Fruit fly (Drosophila melanogaster): ENCODE measurements around the gene Npc1a.

Gene Npc1a

dm6 chr2L:10238726-10239652 is 18.0 kb upstream of the Npc1a start, which contains the start of gene me31B:
TSS of gene me31B (plus strand) at chr2L:10239341.
- TF ChIP-seq Sry-δ (GFP tag; optimal IDR thresholded peaks at IDR 0.05) (peak; percentile 1), caup (GFP tag; optimal IDR thresholded peaks at IDR 0.05; ENCODE audit: severe bottlenecking) (no peak), C15 (GFP tag; IDR thresholded peaks at IDR 0.05) (no peak), otp (GFP tag; IDR thresholded peaks at IDR 0.05) (no peak), Hey (tag; optimal IDR thresholded peaks at IDR 0.05) (no peak), CG4424 (GFP tag; optimal IDR thresholded peaks at IDR 0.05) (no peak), gsb (GFP tag; IDR thresholded peaks at IDR 0.05) (no peak), Dref (GFP tag; IDR thresholded peaks at IDR 0.05) (no peak), CG11696 (GFP tag; IDR thresholded peaks at IDR 0.05) (no peak), YL-1 (GFP tag; optimal IDR thresholded peaks at IDR 0.05) (peak; percentile 12), HmgD (GFP tag; optimal IDR thresholded peaks at IDR 0.05) (no peak), ase (GFP tag; IDR thresholded peaks at IDR 0.05) (no peak), Pdp1 (GFP tag; optimal IDR thresholded peaks at IDR 0.05) (peak in 1 of 2 experiments; percentile 15), CG4617 (GFP tag; optimal IDR thresholded peaks at IDR 0.05; ENCODE audit: borderline replicate concordance) (peak; percentile 73), CG31365 (tag; optimal IDR thresholded peaks at IDR 0.05) (no peak), Deaf1 (tag; optimal IDR thresholded peaks at IDR 0.05) (no peak), lola (GFP tag; optimal IDR thresholded peaks at IDR 0.05) (peak in 1 of 3 experiments; percentile 26), Rx (GFP tag; IDR thresholded peaks at IDR 0.05) (no peak), h (optimal IDR thresholded peaks at IDR 0.05) (no peak), CG17568 (GFP tag; optimal IDR thresholded peaks at IDR 0.05) (no peak), B-H2 (GFP tag; optimal IDR thresholded peaks at IDR 0.05) (no peak), Side (GFP tag; optimal IDR thresholded peaks at IDR 0.05) (no peak), Trl (optimal IDR thresholded peaks at IDR 0.05) (no peak), Trl (GFP tag; optimal IDR thresholded peaks at IDR 0.05) (no peak), sd (tag; optimal IDR thresholded peaks at IDR 0.05) (peak; percentile 15), CG18599 (GFP tag; optimal IDR thresholded peaks at IDR 0.05) (no peak), btn (GFP tag; optimal IDR thresholded peaks at IDR 0.05) (no peak), CG14014 (GFP tag; IDR thresholded peaks at IDR 0.05) (no peak), CG2120 (GFP tag; optimal IDR thresholded peaks at IDR 0.05) (no peak), CG1603 (tag; optimal IDR thresholded peaks at IDR 0.05) (peak; percentile 99), MESR4 (GFP tag; optimal IDR thresholded peaks at IDR 0.05) (peak; percentile 74), cad (GFP tag; optimal IDR thresholded peaks at IDR 0.05) (no peak), CG2678 (tag; optimal IDR thresholded peaks at IDR 0.05) (no peak), Kr (GFP tag; optimal IDR thresholded peaks at IDR 0.05) (no peak), emc (GFP tag; optimal IDR thresholded peaks at IDR 0.05) (no peak), MTF-1 (GFP tag; optimal IDR thresholded peaks at IDR 0.05; ENCODE audit: borderline replicate concordance) (no peak), phol (tag; optimal IDR thresholded peaks at IDR 0.05) (peak; percentile 60), Dip3 (GFP tag; optimal IDR thresholded peaks at IDR 0.05) (no peak), ssp (GFP tag; IDR thresholded peaks at IDR 0.05) (peak; percentile 88), CG12104 (GFP tag; optimal IDR thresholded peaks at IDR 0.05) (no peak), CG8290 (GFP tag; optimal IDR thresholded peaks at IDR 0.05) (no peak), CG8290 (tag; optimal IDR thresholded peaks at IDR 0.05) (peak in 1 of 2 experiments; percentile 41), HLH4C (GFP tag; IDR thresholded peaks at IDR 0.05; ENCODE audit: partially characterized antibody) (no peak), bsh (GFP tag; optimal IDR thresholded peaks at IDR 0.05) (no peak), ab (GFP tag; optimal IDR thresholded peaks at IDR 0.05) (no peak), twi (tag; optimal IDR thresholded peaks at IDR 0.05) (peak; percentile 14), Dbx (GFP tag; IDR thresholded peaks at IDR 0.05) (no peak), repo (GFP tag; optimal IDR thresholded peaks at IDR 0.05) (no peak), row (GFP tag; IDR thresholded peaks at IDR 0.05) (peak; percentile 75; the same call in 2 of the 3 replicates), CG30020 (tag; optimal IDR thresholded peaks at IDR 0.05) (peak; percentile 100)
